Worm (Caenorhabditis elegans) whole organism, early embryonic: Measurements from ENCODE around the gene R02F2.7.

Experiments
- F13C5.2 ChIP-seq: sonication (generic microtip); optimal IDR thresholded peaks from 2 replicates; lab custom pipeline; 2017; ENCODE audit warnings: mild to moderate bottlenecking, missing genetic modification characterization, inconsistent platforms, missing compliant biosample characterization
- ama-1 ChIP-seq: fragments of 150-350 bp; optimal IDR thresholded peaks from 2 replicates; lab custom pipeline; 2014
- ceh-36 ChIP-seq: sonication (generic microtip); optimal IDR thresholded peaks from 2 replicates; lab custom pipeline; 2016; ENCODE audit warnings: missing genetic modification characterization, inconsistent platforms, missing compliant biosample characterization
- flt-1 ChIP-seq: fragments of 200-800 bp; sonication (Bioruptor generic); IDR thresholded peaks from 2 replicates; pipeline ENCODE4 v1.3.6; 2022; ENCODE audit warnings: missing genetic modification characterization, missing compliant biosample characterization
- hmbx-1 ChIP-seq: sonication (generic microtip); optimal IDR thresholded peaks from 2 replicates; lab custom pipeline; 2016; ENCODE audit warnings: mild to moderate bottlenecking, missing genetic modification characterization, missing compliant biosample characterization
- hmg-4 ChIP-seq: fragments of 200-800 bp; sonication (Bioruptor generic); optimal IDR thresholded peaks from 2 replicates; lab custom pipeline; 2018; ENCODE audit warnings: mild to moderate bottlenecking, missing genetic modification characterization, missing compliant biosample characterization
- pes-1 ChIP-seq: fragments of 200-800 bp; sonication (Bioruptor generic); IDR thresholded peaks from 2 replicates; pipeline ENCODE4 v1.3.6; 2022; ENCODE audit warnings: missing genetic modification reagents, missing genetic modification characterization, missing compliant biosample characterization
- tbx-37 ChIP-seq: fragments of 200-800 bp; sonication (Bioruptor generic); conservative IDR thresholded peaks from 2 replicates; pipeline ENCODE4 v1.3.6; 2022; ENCODE audit warnings: missing genetic modification reagents, missing genetic modification characterization, missing compliant biosample characterization

DNA sequence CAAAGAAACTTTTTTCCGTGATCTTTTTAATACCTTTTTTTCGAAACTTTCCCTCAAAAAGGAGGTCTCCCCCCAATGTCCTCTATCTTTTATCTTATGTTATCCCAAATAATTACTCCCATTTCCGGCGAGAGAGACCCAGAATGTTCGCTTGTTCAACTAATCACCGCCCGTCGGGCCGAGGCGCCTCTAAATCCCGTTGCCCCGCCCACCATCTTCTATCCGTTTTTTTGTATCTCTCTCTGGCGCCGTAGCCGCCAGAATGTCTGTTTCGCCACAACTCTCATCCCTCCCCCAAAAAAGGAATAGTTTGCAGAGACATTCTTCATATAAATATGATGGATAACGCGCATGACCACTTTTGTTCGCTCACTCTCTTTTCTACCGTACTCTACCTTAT lies 10.9 kb downstream of the R02F2.7 start:
- TF ChIP-seq hmbx-1 (no peak), ama-1 (lab: Kevin White, UChicago) (no peak), flt-1 (no peak), tbx-37 (GFP tag; lab: Robert Waterston, UW) (no peak), ceh-36 (tag; lab: Kevin White, UChicago) (peak; percentile 15), hmg-4 (GFP tag; lab: Kevin White, UChicago) (no peak), F13C5.2 (tag; lab: Kevin White, UChicago) (no peak), pes-1 (GFP tag; lab: Robert Waterston, UW) (no peak; the same call in 1 of the 2 replicates)
